Worm (Caenorhabditis elegans): ENCODE results near the gene srw-144.

- no peak for TF ChIP-seq dao-5 (tag; optimal IDR thresholded peaks at IDR 0.05)
- no peak for TF ChIP-seq him-1 (tag; optimal IDR thresholded peaks at IDR 0.05)
These were observed 10.7 kb upstream of the srw-144 start, which contains the start of gene srw-129 for ce11 chrV:2971307-2971999.
